Worm (Caenorhabditis elegans) whole organism, young adult: ENCODE measurements around the gene Y73B3A.8.

Source experiments
- C06A6.2 ChIP-seq: fragments of 200-800 bp; sonication (Bioruptor generic); conservative IDR thresholded peaks from 2 replicates; pipeline ENCODE4 v1.3.6; 2022; ENCODE audit warnings: missing genetic modification characterization, missing compliant biosample characterization
- nhr-27 ChIP-seq: fragments of 200-800 bp; sonication (Bioruptor generic); optimal IDR thresholded peaks from 2 replicates; lab custom pipeline; 2018; ENCODE audit warnings: mild to moderate bottlenecking, missing genetic modification characterization, moderate library complexity, missing compliant biosample characterization
- unc-62 ChIP-seq: fragments of 150-350 bp; optimal IDR thresholded peaks from 2 replicates; lab custom pipeline; 2014; ENCODE audit warnings: missing biosample characterization, missing genetic modification reagents, missing genetic modification characterization
- ztf-22 ChIP-seq: fragments of 200-800 bp; sonication (Bioruptor generic); optimal IDR thresholded peaks from 2 replicates; lab custom pipeline; 2018; ENCODE audit warnings: mild to moderate bottlenecking, missing genetic modification characterization, moderate library complexity, missing compliant biosample characterization

DNA sequence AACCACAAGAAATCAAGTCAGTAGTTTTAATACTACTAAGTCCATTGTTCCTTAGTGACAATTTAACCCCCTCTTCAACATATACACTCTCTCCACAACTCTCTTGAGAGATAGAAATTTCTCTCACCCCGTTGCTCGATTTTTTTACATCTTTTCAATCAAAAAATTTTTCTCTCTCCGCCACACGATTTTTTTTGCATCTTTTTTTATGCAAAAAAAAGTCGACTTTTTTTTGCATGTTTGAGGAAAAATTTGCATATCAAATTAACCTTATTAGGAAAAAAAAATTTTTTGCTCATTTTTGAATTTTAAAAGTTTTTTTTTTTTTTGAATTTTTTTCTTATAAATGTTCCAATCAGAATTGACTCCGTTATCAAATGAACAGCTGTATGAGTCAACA lies 5.8 kb upstream of the Y73B3A.8 start:
- TF ChIP-seq C06A6.2 (no peak), nhr-27 (tag; lab: Kevin White, UChicago) (no peak), ztf-22 (GFP tag; lab: Kevin White, UChicago) (no peak), unc-62 (no peak)
